Fruit fly (Drosophila melanogaster): ENCODE measurements around the gene CG15385.

Gene CG15385

dm6 chr2L:2202018-2202852 lies 10.1 kb downstream of the CG15385 start (continued):
- TF ChIP-seq Hr51 (GFP tag; optimal IDR thresholded peaks at IDR 0.05) (peak; percentile 95 to 99), CG8924 (tag; optimal IDR thresholded peaks at IDR 0.05) (peak; percentile 99), Taf1 (GFP tag; IDR thresholded peaks at IDR 0.05) (peak; percentile 80), CG12236 (GFP tag; optimal IDR thresholded peaks at IDR 0.05) (peak; percentile 98), fd3F (GFP tag; optimal IDR thresholded peaks at IDR 0.05) (peak; percentile 76), ci (GFP tag; IDR thresholded peaks at IDR 0.05) (peak; percentile 100), CG42726 (GFP tag; IDR thresholded peaks at IDR 0.05; ENCODE audit: partially characterized antibody) (no peak), Gsc (GFP tag; IDR thresholded peaks at IDR 0.05) (peak; percentile 98), CG9817 (tag; optimal IDR thresholded peaks at IDR 0.05) (peak; percentile 87), Nf-YA (GFP tag; IDR thresholded peaks at IDR 0.05) (peak; percentile 99), gsb (GFP tag; IDR thresholded peaks at IDR 0.05) (peak; percentile 79), esg (GFP tag; conservative IDR thresholded peaks at IDR 0.05) (peak; percentile 98), CG6689 (GFP tag; IDR thresholded peaks at IDR 0.05) (peak; percentile 99), CG4820 (GFP tag; optimal IDR thresholded peaks at IDR 0.05) (peak; percentile 99), CG1529 (GFP tag; optimal IDR thresholded peaks at IDR 0.05) (peak; percentile 100), Drgx (GFP tag; IDR thresholded peaks at IDR 0.05) (peak; percentile 100), repo (GFP tag; optimal IDR thresholded peaks at IDR 0.05) (peak; percentile 97), cato (GFP tag; optimal IDR thresholded peaks at IDR 0.05; ENCODE audit: borderline replicate concordance) (peak; percentile 99), NK7.1 (GFP tag; optimal IDR thresholded peaks at IDR 0.05) (peak; percentile 96), wdn (GFP tag; IDR thresholded peaks at IDR 0.05) (peak; percentile 84; the same call in 1 of the 2 replicates), CG11723 (GFP tag; optimal IDR thresholded peaks at IDR 0.05) (peak; percentile 97), CG2889 (GFP tag; IDR thresholded peaks at IDR 0.05) (peak; percentile 94), dmrt99B (tag; optimal IDR thresholded peaks at IDR 0.05) (peak; percentile 99), CG2712 (tag; optimal IDR thresholded peaks at IDR 0.05) (peak; percentile 100), CG30020 (tag; optimal IDR thresholded peaks at IDR 0.05) (peak; percentile 91), Eip74EF (GFP tag; optimal IDR thresholded peaks at IDR 0.05) (peak in 1 of 2 experiments; percentile 99), CG6175 (GFP tag; IDR thresholded peaks at IDR 0.05) (peak; percentile 77), Sry-β (GFP tag; optimal IDR thresholded peaks at IDR 0.05) (peak; percentile 79), ase (GFP tag; IDR thresholded peaks at IDR 0.05) (peak; percentile 99), oc (tag; optimal IDR thresholded peaks at IDR 0.05) (peak; percentile 100), pho (GFP tag; optimal IDR thresholded peaks at IDR 0.05) (peak; percentile 84), Xrp1 (GFP tag; IDR thresholded peaks at IDR 0.05) (peak; percentile 100), inv (GFP tag; IDR thresholded peaks at IDR 0.05; ENCODE audit: partially characterized antibody) (peak; percentile 51; the same call in 1 of the 2 replicates), CG15601 (tag; optimal IDR thresholded peaks at IDR 0.05) (peak; percentile 99), trem (tag; optimal IDR thresholded peaks at IDR 0.05) (peak; percentile 98), Lhr (GFP tag; optimal IDR thresholded peaks at IDR 0.05) (peak; percentile 99), CG1832 (GFP tag; optimal IDR thresholded peaks at IDR 0.05) (peak; percentile 59), CG6813 (GFP tag; optimal IDR thresholded peaks at IDR 0.05) (peak; percentile 99), CG8089 (GFP tag; optimal IDR thresholded peaks at IDR 0.05) (peak; percentile 98), Med (GFP tag) (peak; percentile 99), CG17802 (tag; optimal IDR thresholded peaks at IDR 0.05) (peak; percentile 93), CG10979 (tag; optimal IDR thresholded peaks at IDR 0.05) (peak; percentile 100), CG7839 (tag; optimal IDR thresholded peaks at IDR 0.05) (peak; percentile 99), Mad (GFP tag; optimal IDR thresholded peaks at IDR 0.05) (peak; percentile 98), CG4854 (GFP tag; optimal IDR thresholded peaks at IDR 0.05) (peak; percentile 96), slp2 (GFP tag; optimal IDR thresholded peaks at IDR 0.05) (peak; percentile 98), Jarid2 (GFP tag; optimal IDR thresholded peaks at IDR 0.05) (peak; percentile 90), dm (GFP tag; optimal IDR thresholded peaks at IDR 0.05) (peak; percentile 95)
